Worm (Caenorhabditis elegans): ENCODE results near the gene C02B10.3.

Gene C02B10.3

ce11 chrIV:5103229-5103894, at the start of gene C02B10.3:
TSS of gene C02B10.3 (minus strand) at chrIV:5103279.
- TF ChIP-seq unc-62 (GFP tag; optimal IDR thresholded peaks at IDR 0.05 in 1 of 2), result peak in 1 of 2 experiments; percentile 81
- TF ChIP-seq unc-62 (tag; optimal IDR thresholded peaks at IDR 0.05), result no peak
- TF ChIP-seq aha-1 (tag), result peak; percentile 86
- peak; percentile 49; the same call in 1 of the 2 replicates for TF ChIP-seq hmg-1.1 (GFP tag; IDR thresholded peaks at IDR 0.05)
- peak in 1 of 2 experiments; percentile 56 for TF ChIP-seq mdl-1 (tag; optimal IDR thresholded peaks at IDR 0.05)
- TF ChIP-seq Y75B8A.6 (GFP tag; IDR thresholded peaks at IDR 0.05), result no peak
- TF ChIP-seq ZK546.5 (tag; optimal IDR thresholded peaks at IDR 0.05), result no peak
- TF ChIP-seq nhr-111 (GFP tag; optimal IDR thresholded peaks at IDR 0.05), result no peak
- TF ChIP-seq daf-16 (GFP tag; optimal IDR thresholded peaks at IDR 0.05), result no peak
- TF ChIP-seq daf-16 (tag; optimal IDR thresholded peaks at IDR 0.05), result no peak
- TF ChIP-seq fkh-10 (GFP tag; optimal IDR thresholded peaks at IDR 0.05), result peak; percentile 68
- no peak for TF ChIP-seq lin-29 (GFP tag; IDR thresholded peaks at IDR 0.05)
- TF ChIP-seq mep-1 (tag; optimal IDR thresholded peaks at IDR 0.05), result peak; percentile 38
- peak in 1 of 2 experiments; percentile 60 for TF ChIP-seq lsy-2 (tag; optimal IDR thresholded peaks at IDR 0.05)
- TF ChIP-seq ctbp-1 (GFP tag; IDR thresholded peaks at IDR 0.05), result peak; percentile 60; the same call in 1 of the 2 replicates
- TF ChIP-seq nhr-11 (tag; optimal IDR thresholded peaks at IDR 0.05), result peak; percentile 19
- peak; percentile 66 for TF ChIP-seq rbr-2 (tag; optimal IDR thresholded peaks at IDR 0.05)

- TF ChIP-seq mxl-3 (GFP tag; optimal IDR thresholded peaks at IDR 0.05), result no peak
- TF ChIP-seq ceh-82 (tag; optimal IDR thresholded peaks at IDR 0.05), result no peak
- no peak for TF ChIP-seq arid-1 (GFP tag; conservative IDR thresholded peaks at IDR 0.05)
- no peak for TF ChIP-seq nhr-102 (tag; optimal IDR thresholded peaks at IDR 0.05)
- no peak for TF ChIP-seq dmd-8 (GFP tag; IDR thresholded peaks at IDR 0.05)
- no peak for TF ChIP-seq jun-1 (tag; optimal IDR thresholded peaks at IDR 0.05)
- TF ChIP-seq lin-15B (tag; optimal IDR thresholded peaks at IDR 0.05), result no peak
- TF ChIP-seq lin-39 (tag; optimal IDR thresholded peaks at IDR 0.05), result no peak
- no peak for TF ChIP-seq tag-97 (GFP tag; IDR thresholded peaks at IDR 0.05)
- no peak for TF ChIP-seq rbr-2 (tag; optimal IDR thresholded peaks at IDR 0.05)
- no peak for TF ChIP-seq unc-62 (GFP tag; optimal IDR thresholded peaks at IDR 0.05 in 1 of 2)
- TF ChIP-seq unc-62 (tag; optimal IDR thresholded peaks at IDR 0.05), result no peak
- no peak for TF ChIP-seq gei-8 (GFP tag; optimal IDR thresholded peaks at IDR 0.05)
- no peak for TF ChIP-seq hlh-30 (tag; optimal IDR thresholded peaks at IDR 0.05; ENCODE audit: insufficient read depth)
- no peak for TF ChIP-seq dve-1 (tag; optimal IDR thresholded peaks at IDR 0.05; ENCODE audit: insufficient read depth)
- no peak for TF ChIP-seq nhr-48 (tag; optimal IDR thresholded peaks at IDR 0.05)
- no peak for TF ChIP-seq nhr-77 (tag; optimal IDR thresholded peaks at IDR 0.05)
- TF ChIP-seq mep-1 (tag; optimal IDR thresholded peaks at IDR 0.05), result no peak
- no peak for TF ChIP-seq unc-130 (GFP tag; optimal IDR thresholded peaks at IDR 0.05)
- TF ChIP-seq dpl-1 (GFP tag; optimal IDR thresholded peaks at IDR 0.05), result no peak
- TF ChIP-seq ces-1 (GFP tag; optimal IDR thresholded peaks at IDR 0.05), result no peak
Measured at ce11 chrIV:5152391-5152790, 49.3 kb upstream of the C02B10.3 start, which contains the start of gene soc-2. TSS of gene soc-2 (minus strand) at chrIV:5152491.

DNA sequence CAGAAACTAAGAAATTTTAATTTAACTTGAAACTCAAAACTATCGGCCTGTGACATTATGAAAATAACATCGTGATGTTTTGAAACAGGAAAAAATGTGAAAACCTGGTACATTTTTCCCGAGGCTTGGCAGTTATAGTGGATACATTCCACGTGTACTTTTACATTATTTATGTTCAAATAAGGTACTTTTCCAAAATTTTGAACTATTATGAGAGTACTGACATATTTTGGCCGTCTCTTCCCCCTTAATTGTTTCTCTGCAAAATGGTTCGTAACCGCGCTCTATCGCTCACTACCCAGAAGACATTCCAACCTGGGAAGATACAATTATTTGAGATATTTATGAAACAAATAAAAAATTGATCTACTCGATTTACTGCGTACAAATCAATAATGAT, 46.7 kb upstream of the C02B10.3 start, which contains the start of gene C24D10.5:
Gene C24D10.5, plus strand, starts transcription at position 301 of the 400 bp plus-strand sequence.
- TF ChIP-seq pha-4 (GFP tag; IDR thresholded peaks at IDR 0.05) (no peak), pha-4 (tag; optimal IDR thresholded peaks at IDR 0.05) (no peak), F37D6.2 (tag; optimal IDR thresholded peaks at IDR 0.05) (no peak), rbr-2 (tag; optimal IDR thresholded peaks at IDR 0.05) (no peak), sdz-12 (GFP tag; optimal IDR thresholded peaks at IDR 0.05) (no peak), spr-1 (tag; optimal IDR thresholded peaks at IDR 0.05) (no peak), unc-39 (tag; optimal IDR thresholded peaks at IDR 0.05) (no peak), aha-1 (tag) (no peak)

Data from whole organism, L4 larva.